Worm (Caenorhabditis elegans) whole organism, young adult: ENCODE measurements around the gene syp-2.
A peak's percentile ranks its signal among the peaks of the same experiment; 100 is the strongest.

Experiments used
- B0019.2 ChIP-seq: fragments of 200-800 bp; sonication (Bioruptor generic); conservative IDR thresholded peaks from 2 replicates; pipeline ENCODE4 v1.3.6; 2022; ENCODE audit warnings: missing genetic modification reagents, missing genetic modification characterization, missing compliant biosample characterization
- C06A6.2 ChIP-seq: fragments of 200-800 bp; sonication (Bioruptor generic); conservative IDR thresholded peaks from 2 replicates; pipeline ENCODE4 v1.3.6; 2022; ENCODE audit warnings: missing genetic modification characterization, missing compliant biosample characterization
- F49E8.2 ChIP-seq: sonication (generic microtip); optimal IDR thresholded peaks from 3 replicates; lab custom pipeline; 2017; ENCODE audit warnings: missing genetic modification characterization, mild to moderate bottlenecking, missing compliant biosample characterization, antibody characterized with exemption, moderate library complexity; ENCODE audit not compliant: insufficient read depth
- K11D2.4 ChIP-seq: fragments of 200-800 bp; sonication (Bioruptor generic); IDR thresholded peaks from 2 replicates; pipeline ENCODE4 v1.3.6; 2022; ENCODE audit warnings: missing genetic modification reagents, missing genetic modification characterization, missing compliant biosample characterization
- K12H6.12 ChIP-seq: fragments of 200-800 bp; sonication (Bioruptor generic); optimal IDR thresholded peaks from 2 replicates; lab custom pipeline; 2018; ENCODE audit warnings: mild to moderate bottlenecking, missing genetic modification characterization, missing compliant biosample characterization
- T26A5.8 ChIP-seq: sonication (generic microtip); optimal IDR thresholded peaks from 2 replicates; lab custom pipeline; 2016; ENCODE audit warnings: missing genetic modification characterization, missing compliant biosample characterization
- Y53F4B.3 ChIP-seq: fragments of 200-800 bp; sonication (Bioruptor generic); IDR thresholded peaks from 2 replicates; pipeline ENCODE4 v1.3.6; 2022; ENCODE audit warnings: missing genetic modification reagents, missing genetic modification characterization, missing compliant biosample characterization
- Y67H2A.10 ChIP-seq: fragments of 200-800 bp; sonication (Bioruptor generic); conservative IDR thresholded peaks from 2 replicates; pipeline ENCODE4 v1.3.6; 2022; ENCODE audit warnings: missing genetic modification reagents, missing genetic modification characterization, missing compliant biosample characterization
- akir-1 ChIP-seq: fragments of 200-800 bp; sonication (Bioruptor generic); optimal IDR thresholded peaks from 2 replicates; lab custom pipeline; 2018; ENCODE audit warnings: mild to moderate bottlenecking, missing genetic modification characterization, moderate library complexity, missing compliant biosample characterization
- aptf-2 ChIP-seq: fragments of 200-800 bp; sonication (Bioruptor generic); conservative IDR thresholded peaks from 2 replicates; pipeline ENCODE4 v1.3.6; 2022; ENCODE audit warnings: missing genetic modification reagents, missing genetic modification characterization, missing compliant biosample characterization
- aptf-3 ChIP-seq: fragments of 200-800 bp; sonication (Bioruptor generic); IDR thresholded peaks from 2 replicates; pipeline ENCODE4 v1.3.6; 2022; ENCODE audit warnings: missing genetic modification characterization, missing compliant biosample characterization
- atf-7 ChIP-seq: sonication (generic microtip); optimal IDR thresholded peaks from 2 replicates; lab custom pipeline; 2017; ENCODE audit warnings: mild to moderate bottlenecking, missing genetic modification characterization, missing compliant biosample characterization
- athp-1 ChIP-seq: sonication (generic microtip); optimal IDR thresholded peaks from 2 replicates; lab custom pipeline; 2017; ENCODE audit warnings: mild to moderate bottlenecking, missing genetic modification characterization, missing compliant biosample characterization
- bed-1 ChIP-seq: fragments of 200-800 bp; sonication (Bioruptor generic); IDR thresholded peaks from 2 replicates; pipeline ENCODE4 v1.3.6; 2022; ENCODE audit warnings: missing genetic modification reagents, missing genetic modification characterization, missing compliant biosample characterization
- bed-2 ChIP-seq: fragments of 200-800 bp; sonication (Bioruptor generic); IDR thresholded peaks from 2 replicates; pipeline ENCODE4 v1.3.6; 2022; ENCODE audit warnings: missing genetic modification reagents, missing genetic modification characterization, missing compliant biosample characterization
- ccch-3 ChIP-seq: fragments of 200-800 bp; sonication (Bioruptor generic); optimal IDR thresholded peaks from 2 replicates; lab custom pipeline; 2018; ENCODE audit warnings: mild to moderate bottlenecking, missing genetic modification characterization, missing compliant biosample characterization
- ceh-100 ChIP-seq: fragments of 200-800 bp; sonication (Bioruptor generic); IDR thresholded peaks from 2 replicates; pipeline ENCODE4 v1.3.6; 2022; ENCODE audit warnings: missing genetic modification reagents, missing genetic modification characterization, missing compliant biosample characterization
- ceh-27 ChIP-seq: fragments of 200-800 bp; sonication (Bioruptor generic); optimal IDR thresholded peaks from 2 replicates; lab custom pipeline; 2018; ENCODE audit warnings: mild to moderate bottlenecking, missing genetic modification characterization, moderate library complexity, missing compliant biosample characterization
- dox-1 ChIP-seq: fragments of 200-800 bp; sonication (Bioruptor generic); IDR thresholded peaks from 2 replicates; pipeline ENCODE4 v1.3.6; 2022; ENCODE audit warnings: missing genetic modification reagents, missing genetic modification characterization, missing compliant biosample characterization
- dpff-1 ChIP-seq: sonication (generic microtip); optimal IDR thresholded peaks from 2 replicates; lab custom pipeline; 2017; ENCODE audit warnings: mild to moderate bottlenecking, missing genetic modification characterization, missing compliant biosample characterization
- efl-1 ChIP-seq: fragments of 150-350 bp; optimal IDR thresholded peaks from 2 replicates; lab custom pipeline; 2014; ENCODE audit warnings: missing biosample characterization, missing genetic modification reagents, missing genetic modification characterization
- egrh-3 ChIP-seq: fragments of 200-800 bp; sonication (Bioruptor generic); IDR thresholded peaks from 2 replicates; pipeline ENCODE4 v1.3.6; 2022; ENCODE audit warnings: missing genetic modification reagents, missing genetic modification characterization, missing compliant biosample characterization
- ets-4 ChIP-seq: fragments of 200-800 bp; sonication (Bioruptor generic); optimal IDR thresholded peaks from 2 replicates; lab custom pipeline; 2018; ENCODE audit warnings: mild to moderate bottlenecking, missing genetic modification characterization, missing compliant biosample characterization
- hrde-1 ChIP-seq: sonication (generic microtip); optimal IDR thresholded peaks from 2 replicates; lab custom pipeline; 2016; ENCODE audit warnings: missing genetic modification characterization, mild to moderate bottlenecking, missing compliant biosample characterization, moderate library complexity, missing genotype, missing genetic modification reagents, borderline replicate concordance
- let-526 ChIP-seq: fragments of 200-800 bp; sonication (Bioruptor generic); IDR thresholded peaks from 2 replicates; pipeline ENCODE4 v1.3.6; 2022; ENCODE audit warnings: missing genetic modification reagents, missing genetic modification characterization, missing compliant biosample characterization
- lin-54 ChIP-seq: fragments of 200-800 bp; sonication (Bioruptor generic); optimal IDR thresholded peaks from 2 replicates; lab custom pipeline; 2018; ENCODE audit warnings: mild to moderate bottlenecking, missing genetic modification characterization, missing compliant biosample characterization
- madf-6 ChIP-seq: fragments of 200-800 bp; sonication (Bioruptor generic); IDR thresholded peaks from 2 replicates; pipeline ENCODE4 v1.3.6; 2022; ENCODE audit warnings: missing genetic modification reagents, missing genetic modification characterization, missing compliant biosample characterization
- madf-8 ChIP-seq: fragments of 200-800 bp; sonication (Bioruptor generic); conservative IDR thresholded peaks from 2 replicates; pipeline ENCODE4 v1.3.6; 2022; ENCODE audit warnings: missing genetic modification reagents, missing genetic modification characterization, missing compliant biosample characterization
- mcd-1 ChIP-seq: fragments of 200-800 bp; sonication (Bioruptor generic); IDR thresholded peaks from 2 replicates; pipeline ENCODE4 v1.3.6; 2022; ENCODE audit warnings: missing genetic modification reagents, missing genetic modification characterization, missing compliant biosample characterization
- mxl-1 ChIP-seq: sonication (generic microtip); optimal IDR thresholded peaks from 2 replicates; lab custom pipeline; 2016; ENCODE audit warnings: missing genetic modification characterization, missing compliant biosample characterization
- nfya-1 ChIP-seq: sonication (generic microtip); optimal IDR thresholded peaks from 2 replicates; lab custom pipeline; 2017; ENCODE audit warnings: antibody characterized with exemption, missing compliant biosample characterization, missing genetic modification characterization, borderline replicate concordance; ENCODE audit not compliant: insufficient read depth
- nfya-2 ChIP-seq: fragments of 200-800 bp; sonication (Bioruptor generic); IDR thresholded peaks from 2 replicates; pipeline ENCODE4 v1.3.6; 2022; ENCODE audit warnings: missing genetic modification reagents, missing genetic modification characterization, missing compliant biosample characterization
- nhr-27 ChIP-seq: fragments of 200-800 bp; sonication (Bioruptor generic); optimal IDR thresholded peaks from 2 replicates; lab custom pipeline; 2018; ENCODE audit warnings: mild to moderate bottlenecking, missing genetic modification characterization, moderate library complexity, missing compliant biosample characterization
- nhr-90 ChIP-seq: sonication (generic microtip); optimal IDR thresholded peaks from 2 replicates; lab custom pipeline; 2016; ENCODE audit warnings: missing genotype, mild to moderate bottlenecking, missing genetic modification characterization, missing compliant biosample characterization
- pha-4 ChIP-seq: fragments of 150-350 bp; sonication (generic microtip); optimal IDR thresholded peaks from 2 replicates; lab custom pipeline; 2014; ENCODE audit warnings: missing biosample characterization, missing genetic modification reagents, missing genetic modification characterization
- rec-8 ChIP-seq, 2 experiments: sonication (generic microtip); optimal IDR thresholded peaks; 2 replicates each; lab custom pipeline; 2016; ENCODE audit warnings: mild to moderate bottlenecking in 2 of 2, missing genetic modification characterization in 2 of 2, missing genetic modification reagents in 2 of 2, missing genotype in 2 of 2, missing biosample characterization in 1 of 2, missing compliant biosample characterization in 1 of 2, moderate library complexity in 1 of 2
- sdz-38 ChIP-seq: sonication (generic microtip); optimal IDR thresholded peaks from 2 replicates; lab custom pipeline; 2016; ENCODE audit warnings: missing genotype, missing genetic modification characterization, missing compliant biosample characterization
- somi-1 ChIP-seq: fragments of 200-800 bp; sonication (Bioruptor generic); optimal IDR thresholded peaks from 2 replicates; lab custom pipeline; 2018; ENCODE audit warnings: mild to moderate bottlenecking, missing genetic modification characterization, missing compliant biosample characterization
- tbp1 ChIP-seq: fragments of 200-800 bp; sonication (Bioruptor generic); optimal IDR thresholded peaks from 2 replicates; lab custom pipeline; 2018; ENCODE audit warnings: mild to moderate bottlenecking, missing genetic modification characterization, missing compliant biosample characterization
- tbx-9 ChIP-seq: sonication (generic microtip); optimal IDR thresholded peaks from 2 replicates; lab custom pipeline; 2016; ENCODE audit warnings: borderline replicate concordance, missing genetic modification characterization, inconsistent platforms, missing compliant biosample characterization
- tlf-1 ChIP-seq: fragments of 200-800 bp; sonication (Bioruptor generic); optimal IDR thresholded peaks from 2 replicates; lab custom pipeline; 2018; ENCODE audit warnings: mild to moderate bottlenecking, missing genetic modification characterization, missing compliant biosample characterization
- xnd-1 ChIP-seq: sonication (generic microtip); optimal IDR thresholded peaks from 2 replicates; lab custom pipeline; 2016; ENCODE audit warnings: missing genotype, missing genetic modification reagents, missing genetic modification characterization, missing compliant biosample characterization
- zfh-2 ChIP-seq: fragments of 200-800 bp; sonication (Bioruptor generic); conservative IDR thresholded peaks from 2 replicates; pipeline ENCODE4 v1.3.6; 2022; ENCODE audit warnings: missing genetic modification reagents, missing genetic modification characterization, missing compliant biosample characterization
- zim-3 ChIP-seq: sonication (generic microtip); optimal IDR thresholded peaks from 2 replicates; lab custom pipeline; 2017; ENCODE audit warnings: mild to moderate bottlenecking, missing genetic modification characterization, moderate library complexity, missing compliant biosample characterization
- ztf-22 ChIP-seq: fragments of 200-800 bp; sonication (Bioruptor generic); optimal IDR thresholded peaks from 2 replicates; lab custom pipeline; 2018; ENCODE audit warnings: mild to moderate bottlenecking, missing genetic modification characterization, moderate library complexity, missing compliant biosample characterization
- ztf-3 ChIP-seq: fragments of 200-800 bp; sonication (Bioruptor generic); optimal IDR thresholded peaks from 2 replicates; lab custom pipeline; 2018; ENCODE audit warnings: mild to moderate bottlenecking, missing genetic modification characterization, missing compliant biosample characterization
- ztf-6 ChIP-seq: fragments of 200-800 bp; sonication (Bioruptor generic); IDR thresholded peaks from 2 replicates; pipeline ENCODE4 v1.3.6; 2022; ENCODE audit warnings: missing genetic modification reagents, missing genetic modification characterization, missing compliant biosample characterization

syp-2 gene

DNA sequence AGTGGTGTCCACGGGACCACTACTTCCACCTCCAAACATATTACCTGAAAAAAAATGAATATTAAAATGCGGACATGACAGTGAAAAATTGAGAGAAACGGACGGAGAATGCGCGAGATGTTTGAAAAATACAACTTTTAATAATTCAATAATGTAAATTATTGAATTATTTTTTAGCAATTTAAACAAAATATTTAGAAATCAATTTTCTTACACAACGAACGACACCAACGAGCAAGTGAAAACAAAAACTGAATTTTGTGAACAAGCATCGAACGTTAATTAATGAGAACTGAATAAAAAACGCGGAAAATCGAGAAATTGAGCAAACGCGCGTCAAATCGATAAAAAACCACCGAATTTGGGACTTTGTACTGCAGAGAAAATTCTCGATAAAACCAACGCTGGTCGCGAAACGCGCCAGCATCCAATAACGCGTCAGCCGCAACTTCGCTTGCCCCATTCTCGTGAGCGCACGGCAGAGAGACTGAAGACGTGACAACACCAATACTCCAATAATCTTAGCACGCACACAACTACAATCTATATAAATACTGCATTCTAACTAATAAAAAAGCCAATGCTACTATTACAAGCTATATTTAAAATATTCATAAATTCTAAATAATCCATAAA, 31.4 kb upstream of the syp-2 start, which contains the start of the genes dnj-19 and nhr-47 (continued):
- TF ChIP-seq atf-7 (tag; lab: Kevin White, UChicago): peak; percentile 87
- no peak for TF ChIP-seq T26A5.8 (tag; lab: Kevin White, UChicago)
- peak; percentile 41 for TF ChIP-seq efl-1 (GFP tag; lab: Kevin White, UChicago)
- peak; percentile 70 for TF ChIP-seq Y67H2A.10 (GFP tag; lab: Robert Waterston, UW)
- peak; percentile 84 for TF ChIP-seq C06A6.2 (GFP tag; lab: Robert Waterston, UW)
- peak; percentile 89 for TF ChIP-seq madf-6
- peak; percentile 94 for TF ChIP-seq mcd-1 (GFP tag; lab: Robert Waterston, UW)
- TF ChIP-seq athp-1: peak; percentile 85
- no peak for TF ChIP-seq bed-2 (GFP tag; lab: Robert Waterston, UW)
- TF ChIP-seq aptf-3: no peak
- TF ChIP-seq ztf-3 (GFP tag; lab: Kevin White, UChicago): no peak
- no peak for TF ChIP-seq bed-1 (GFP tag; lab: Robert Waterston, UW)
- peak; percentile 90 for TF ChIP-seq K11D2.4
- no peak for TF ChIP-seq hrde-1 (tag; lab: Kevin White, UChicago)
- TF ChIP-seq F49E8.2 (tag; lab: Kevin White, UChicago): peak; percentile 58
- TF ChIP-seq nhr-27 (tag; lab: Kevin White, UChicago): peak; percentile 30
- no peak for TF ChIP-seq sdz-38 (tag; lab: Kevin White, UChicago)
- no peak; the same call in 1 of the 2 replicates for TF ChIP-seq zfh-2 (GFP tag; lab: Robert Waterston, UW)
- TF ChIP-seq B0019.2 (GFP tag; lab: Robert Waterston, UW): 0 out of 2 replicates have a peak, but pooled peaks have one; percentile 41
- no peak for TF ChIP-seq rec-8 (tag; optimal IDR thresholded peaks at IDR 0.05; lab: Kevin White, UChicago)
- peak; percentile 85 for TF ChIP-seq tlf-1 (GFP tag; lab: Kevin White, UChicago)
- TF ChIP-seq lin-54: peak; percentile 91
- TF ChIP-seq ceh-100 (GFP tag; lab: Robert Waterston, UW): peak; percentile 75
- TF ChIP-seq ceh-27 (GFP tag; lab: Kevin White, UChicago): peak; percentile 87
- TF ChIP-seq ets-4 (GFP tag; lab: Kevin White, UChicago): no peak
- 0 out of 2 replicates have a peak, but pooled peaks have one; percentile 21 for TF ChIP-seq let-526 (GFP tag; lab: Robert Waterston, UW)
- peak; percentile 73 for TF ChIP-seq K12H6.12 (tag; lab: Kevin White, UChicago)
- TF ChIP-seq dox-1 (GFP tag; lab: Robert Waterston, UW): peak; percentile 95
- no peak for TF ChIP-seq ccch-3 (GFP tag; lab: Kevin White, UChicago)
- TF ChIP-seq akir-1 (GFP tag; lab: Kevin White, UChicago): no peak
- TF ChIP-seq nfya-1 (tag; lab: Kevin White, UChicago): no peak
- no peak for TF ChIP-seq egrh-3 (GFP tag; lab: Robert Waterston, UW)
- TF ChIP-seq Y53F4B.3 (GFP tag; lab: Robert Waterston, UW): no peak
- peak; percentile 42 for TF ChIP-seq zim-3
- peak; percentile 75 for TF ChIP-seq madf-8 (GFP tag; lab: Robert Waterston, UW)
- no peak for TF ChIP-seq ztf-22 (GFP tag; lab: Kevin White, UChicago)
- no peak for TF ChIP-seq mxl-1 (tag; lab: Kevin White, UChicago)
- no peak for TF ChIP-seq tbx-9 (tag; lab: Kevin White, UChicago)
- TF ChIP-seq pha-4 (tag; lab: Kevin White, UChicago): no peak
- TF ChIP-seq dpff-1 (tag; lab: Kevin White, UChicago): no peak
- no peak for TF ChIP-seq nhr-90 (tag; lab: Kevin White, UChicago)
- TF ChIP-seq xnd-1 (tag; lab: Kevin White, UChicago): peak; percentile 82
- no peak for TF ChIP-seq nfya-2
- peak; percentile 73 for TF ChIP-seq tbp1 (GFP tag; lab: Kevin White, UChicago)
- peak; percentile 76; the same call in 1 of the 2 replicates for TF ChIP-seq ztf-6
- TF ChIP-seq aptf-2 (GFP tag; lab: Robert Waterston, UW): no peak; the same call in 1 of the 2 replicates
- peak; percentile 55 for TF ChIP-seq somi-1 (GFP tag; lab: Kevin White, UChicago)
